Worm (Caenorhabditis elegans): Measurements from ENCODE around the gene afmd-1.

DNA sequence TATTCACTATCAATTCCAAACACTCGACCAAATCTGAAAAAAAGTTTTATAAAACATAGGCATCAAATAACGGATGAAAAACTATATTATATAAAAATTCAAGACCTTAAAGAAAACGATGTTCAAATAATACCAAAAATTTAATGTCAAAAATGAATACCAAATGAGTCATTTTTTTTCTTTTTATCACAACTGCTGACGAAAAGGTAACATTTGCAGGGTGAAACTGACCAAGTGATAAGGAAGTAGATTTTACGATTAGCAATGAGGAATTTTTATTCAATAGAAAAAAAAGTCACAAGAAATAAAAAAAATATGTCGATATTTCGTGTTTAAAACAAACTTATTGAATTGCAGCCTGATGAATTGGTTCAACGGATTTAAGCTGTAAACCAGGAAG is 41.8 kb downstream of the afmd-1 start, which contains the start of gene C06E4.8:
- TF ChIP-seq nfya-1 (tag; optimal IDR thresholded peaks at IDR 0.05; ENCODE audit: borderline replicate concordance, insufficient read depth) (no peak), hlh-12 (tag; optimal IDR thresholded peaks at IDR 0.05) (no peak)
